Fruit fly (Drosophila melanogaster) ovary, adult (tissue): Measurements from ENCODE around the gene CG5421.

Source experiments
- CG17801 ChIP-seq: fragments of 200-800 bp; optimal IDR thresholded peaks from 2 replicates; lab custom pipeline; 2019; ENCODE audit warnings: missing biosample characterization, mild to moderate bottlenecking, missing genetic modification characterization, moderate library complexity; ENCODE audit not compliant: partially characterized antibody

The CG5421 gene

dm6 chr2L:12448082-12448621 is at the start of gene CG5421, which contains the start of gene Oatp33Eb:
Gene CG5421 (minus strand): TSS chr2L:12448132.
Gene Oatp33Eb (plus strand): TSS chr2L:12448484.
- no peak for TF ChIP-seq CG17801 (GFP tag; lab: Kevin White, UChicago)

dm6 chr2L:12495196-12495595 is 47.3 kb upstream of the CG5421 start:
- TF ChIP-seq CG17801 (GFP tag; lab: Kevin White, UChicago) = no peak

dm6 chr2L:12493771-12494317 is 45.9 kb upstream of the CG5421 start:
- TF ChIP-seq CG17801 (GFP tag; lab: Kevin White, UChicago) = no peak

dm6 chr2L:12493101-12493770 is 45.3 kb upstream of the CG5421 start:
- TF ChIP-seq CG17801 (GFP tag; lab: Kevin White, UChicago) = no peak

dm6 chr2L:12489470-12489869 is 41.5 kb upstream of the CG5421 start:
- TF ChIP-seq CG17801 (GFP tag; lab: Kevin White, UChicago) = no peak

- no peak for TF ChIP-seq CG17801 (GFP tag; lab: Kevin White, UChicago)
These were observed 39.9 kb upstream of the CG5421 start for dm6 chr2L:12487823-12488222.

dm6 chr2L:12487311-12487710 is 39.4 kb upstream of the CG5421 start:
- no peak for TF ChIP-seq CG17801 (GFP tag; lab: Kevin White, UChicago)

dm6 chr2L:12485897-12486615 is 38.1 kb upstream of the CG5421 start:
- TF ChIP-seq CG17801 (GFP tag; lab: Kevin White, UChicago) = no peak

- peak; percentile 96 for TF ChIP-seq CG17801 (GFP tag; lab: Kevin White, UChicago)
These were observed 36.1 kb upstream of the CG5421 start for dm6 chr2L:12483866-12484554.

dm6 chr2L:12483519-12483865 is 35.6 kb upstream of the CG5421 start:
- TF ChIP-seq CG17801 (GFP tag; lab: Kevin White, UChicago) = no peak

- TF ChIP-seq CG17801 (GFP tag; lab: Kevin White, UChicago) = no peak
These were observed 34.9 kb upstream of the CG5421 start for dm6 chr2L:12482723-12483342.

dm6 chr2L:12481758-12482157 is 33.8 kb upstream of the CG5421 start:
- peak; percentile 30 for TF ChIP-seq CG17801 (GFP tag; lab: Kevin White, UChicago)

- TF ChIP-seq CG17801 (GFP tag; lab: Kevin White, UChicago) = no peak
These were observed 32.9 kb upstream of the CG5421 start for dm6 chr2L:12480846-12481245.

- TF ChIP-seq CG17801 (GFP tag; lab: Kevin White, UChicago) = peak; percentile 31
These were observed 32.1 kb upstream of the CG5421 start for dm6 chr2L:12479994-12480393.

dm6 chr2L:12478494-12478893 is 30.6 kb upstream of the CG5421 start:
- TF ChIP-seq CG17801 (GFP tag; lab: Kevin White, UChicago) = no peak
